Worm (Caenorhabditis elegans) whole organism, L2 larva: ENCODE results near the gene ZK643.6.

Experiments used
- C34F6.9 ChIP-seq: fragments of 150-350 bp; optimal IDR thresholded peaks from 2 replicates; lab custom pipeline; 2014; ENCODE audit warnings: missing biosample characterization, missing genetic modification characterization
- F13H6.1 ChIP-seq: sonication (generic microtip); optimal IDR thresholded peaks from 2 replicates; lab custom pipeline; 2016; ENCODE audit warnings: missing genetic modification characterization, missing compliant biosample characterization
- R02D3.7 ChIP-seq: fragments of 150-350 bp; optimal IDR thresholded peaks from 2 replicates; lab custom pipeline; 2014; ENCODE audit warnings: missing biosample characterization, missing genetic modification characterization
- Y55F3AM.14 ChIP-seq: fragments of 200-800 bp; sonication (Bioruptor generic); optimal IDR thresholded peaks from 2 replicates; lab custom pipeline; 2018; ENCODE audit warnings: mild to moderate bottlenecking, missing genetic modification characterization, missing compliant biosample characterization
- ZK546.5 ChIP-seq: sonication (generic microtip); optimal IDR thresholded peaks from 2 replicates; lab custom pipeline; 2017; ENCODE audit warnings: missing biosample characterization, missing genetic modification characterization
- alr-1 ChIP-seq: fragments of 150-350 bp; optimal IDR thresholded peaks from 2 replicates; lab custom pipeline; 2014; ENCODE audit warnings: missing biosample characterization, missing genetic modification characterization
- aly-2 ChIP-seq: fragments of 150-350 bp; optimal IDR thresholded peaks from 2 replicates; lab custom pipeline; 2014; ENCODE audit warnings: missing biosample characterization, missing genetic modification characterization
- ama-1 ChIP-seq: fragments of 150-350 bp; optimal IDR thresholded peaks from 2 replicates; lab custom pipeline; 2018; ENCODE audit warnings: inconsistent platforms
- blmp-1 ChIP-seq: sonication (generic microtip); optimal IDR thresholded peaks from 2 replicates; lab custom pipeline; 2017; ENCODE audit warnings: missing genetic modification characterization, mild to moderate bottlenecking, missing compliant biosample characterization, antibody characterized with exemption, moderate library complexity; ENCODE audit not compliant: insufficient read depth
- ceh-16 ChIP-seq: fragments of 150-350 bp; optimal IDR thresholded peaks from 2 replicates; lab custom pipeline; 2014; ENCODE audit warnings: missing biosample characterization, missing genetic modification characterization
- ceh-82 ChIP-seq: fragments of 150-350 bp; optimal IDR thresholded peaks from 2 replicates; lab custom pipeline; 2014; ENCODE audit warnings: missing biosample characterization, missing genetic modification characterization
- crh-2 ChIP-seq: sonication (generic microtip); optimal IDR thresholded peaks from 2 replicates; lab custom pipeline; 2017; ENCODE audit warnings: missing biosample characterization, missing genetic modification characterization
- dmd-4 ChIP-seq: sonication (generic microtip); optimal IDR thresholded peaks from 2 replicates; lab custom pipeline; 2017; ENCODE audit warnings: missing biosample characterization, missing genetic modification characterization
- egl-27 ChIP-seq: sonication (generic microtip); optimal IDR thresholded peaks from 3 replicates; lab custom pipeline; 2017; ENCODE audit warnings: missing biosample characterization, missing genetic modification reagents, missing genetic modification characterization
- elt-1 ChIP-seq: fragments of 150-350 bp; optimal IDR thresholded peaks from 2 replicates; lab custom pipeline; 2014; ENCODE audit warnings: missing biosample characterization, missing genetic modification characterization
- elt-3 ChIP-seq: sonication (generic microtip); optimal IDR thresholded peaks from 2 replicates; lab custom pipeline; 2017; ENCODE audit warnings: missing biosample characterization, missing genetic modification characterization
- fos-1 ChIP-seq: fragments of 150-350 bp; optimal IDR thresholded peaks from 2 replicates; lab custom pipeline; 2014; ENCODE audit warnings: missing biosample characterization, missing genetic modification characterization
- gmeb-1 ChIP-seq: fragments of 150-350 bp; optimal IDR thresholded peaks from 2 replicates; lab custom pipeline; 2014; ENCODE audit warnings: missing biosample characterization, missing genetic modification characterization
- lin-11 ChIP-seq: fragments of 150-350 bp; sonication (generic microtip); optimal IDR thresholded peaks from 2 replicates; lab custom pipeline; 2014; ENCODE audit warnings: missing biosample characterization, missing genetic modification characterization, inconsistent platforms, mixed read lengths
- lin-13 ChIP-seq: fragments of 150-350 bp; optimal IDR thresholded peaks from 2 replicates; lab custom pipeline; 2014; ENCODE audit warnings: missing biosample characterization, missing genetic modification reagents, missing genetic modification characterization
- lin-39 ChIP-seq: fragments of 150-350 bp; optimal IDR thresholded peaks from 2 replicates; lab custom pipeline; 2014; ENCODE audit warnings: missing biosample characterization, missing genetic modification reagents, missing genetic modification characterization
- lsy-2 ChIP-seq, 2 experiments: fragments of 150-350 bp in 1 of 2; sonication (generic microtip) in 1 of 2; optimal IDR thresholded peaks; 2 replicates each; lab custom pipeline; 2014 to 2017; ENCODE audit warnings: missing biosample characterization in 2 of 2, missing genetic modification characterization in 2 of 2
- mab-5 ChIP-seq: fragments of 150-350 bp; optimal IDR thresholded peaks from 2 replicates; lab custom pipeline; 2014; ENCODE audit warnings: missing biosample characterization, missing genetic modification characterization
- mbf-1 ChIP-seq: sonication (generic microtip); optimal IDR thresholded peaks from 2 replicates; lab custom pipeline; 2017; ENCODE audit warnings: missing biosample characterization, missing genetic modification characterization
- mdl-1 ChIP-seq, 2 experiments: fragments of 150-350 bp in 1 of 2; sonication (generic microtip) in 1 of 2; optimal IDR thresholded peaks; 2 replicates each; lab custom pipeline; 2017; ENCODE audit warnings: missing biosample characterization in 2 of 2, missing genetic modification characterization in 2 of 2
- nhr-10 ChIP-seq: sonication (generic microtip); optimal IDR thresholded peaks from 2 replicates; lab custom pipeline; 2017; ENCODE audit warnings: missing biosample characterization, missing genetic modification characterization
- nhr-11 ChIP-seq: fragments of 150-350 bp; optimal IDR thresholded peaks from 2 replicates; lab custom pipeline; 2014; ENCODE audit warnings: missing biosample characterization, missing genetic modification characterization
- nhr-12 ChIP-seq: fragments of 150-350 bp; optimal IDR thresholded peaks from 2 replicates; lab custom pipeline; 2014; ENCODE audit warnings: missing biosample characterization, missing genetic modification characterization
- nhr-129 ChIP-seq: fragments of 150-350 bp; optimal IDR thresholded peaks from 2 replicates; lab custom pipeline; 2014; ENCODE audit warnings: missing biosample characterization, missing genetic modification characterization
- nhr-21 ChIP-seq: fragments of 150-350 bp; optimal IDR thresholded peaks from 2 replicates; lab custom pipeline; 2014; ENCODE audit warnings: missing biosample characterization, missing genetic modification characterization
- nhr-23 ChIP-seq: fragments of 150-350 bp; optimal IDR thresholded peaks from 2 replicates; lab custom pipeline; 2014; ENCODE audit warnings: missing biosample characterization, missing genetic modification reagents, missing genetic modification characterization
- nhr-237 ChIP-seq: fragments of 150-350 bp; optimal IDR thresholded peaks from 2 replicates; lab custom pipeline; 2014; ENCODE audit warnings: missing biosample characterization, missing genetic modification characterization
- nhr-25 ChIP-seq: fragments of 150-350 bp; sonication (generic microtip); optimal IDR thresholded peaks from 3 replicates; lab custom pipeline; 2014; ENCODE audit warnings: missing biosample characterization, missing genetic modification characterization
- nhr-6 ChIP-seq: fragments of 150-350 bp; optimal IDR thresholded peaks from 2 replicates; lab custom pipeline; 2014; ENCODE audit warnings: missing biosample characterization, missing genetic modification characterization
- nhr-77 ChIP-seq: fragments of 150-350 bp; optimal IDR thresholded peaks from 2 replicates; lab custom pipeline; 2014; ENCODE audit warnings: missing biosample characterization, missing genetic modification characterization
- peb-1 ChIP-seq: fragments of 150-350 bp; optimal IDR thresholded peaks from 2 replicates; lab custom pipeline; 2014; ENCODE audit warnings: missing biosample characterization, missing genetic modification characterization
- sem-4 ChIP-seq: fragments of 150-350 bp; optimal IDR thresholded peaks from 2 replicates; lab custom pipeline; 2014; ENCODE audit warnings: missing biosample characterization, missing genetic modification reagents, missing genetic modification characterization
- skn-1 ChIP-seq: sonication (generic microtip); optimal IDR thresholded peaks from 2 replicates; lab custom pipeline; 2017; ENCODE audit warnings: missing biosample characterization, missing genetic modification characterization
- sma-3 ChIP-seq: sonication (generic microtip); optimal IDR thresholded peaks from 2 replicates; lab custom pipeline; 2016; ENCODE audit warnings: missing genetic modification reagents, missing genetic modification characterization, missing compliant biosample characterization
- sma-9 ChIP-seq, 2 experiments: fragments of 150-350 bp in 1 of 2; sonication (generic microtip) in 1 of 2; optimal IDR thresholded peaks; 2 replicates each; lab custom pipeline; 2014 to 2016; ENCODE audit warnings: missing genetic modification characterization in 2 of 2, mild to moderate bottlenecking in 1 of 2, missing biosample characterization in 1 of 2, missing compliant biosample characterization in 1 of 2, missing genetic modification reagents in 1 of 2, moderate library complexity in 1 of 2
- snpc-4 ChIP-seq: fragments of 150-350 bp; optimal IDR thresholded peaks from 2 replicates; lab custom pipeline; 2014; ENCODE audit warnings: missing biosample characterization, missing genetic modification characterization
- unc-39 ChIP-seq: fragments of 150-350 bp; optimal IDR thresholded peaks from 2 replicates; lab custom pipeline; 2014; ENCODE audit warnings: missing biosample characterization, missing genetic modification characterization
- unc-55 ChIP-seq: fragments of 150-350 bp; sonication (generic microtip); optimal IDR thresholded peaks from 3 replicates; lab custom pipeline; 2014; ENCODE audit warnings: missing biosample characterization, missing genetic modification reagents, missing genetic modification characterization
- unc-62 ChIP-seq: fragments of 150-350 bp; optimal IDR thresholded peaks from 2 replicates; lab custom pipeline; 2014; ENCODE audit warnings: missing biosample characterization, missing genetic modification reagents, missing genetic modification characterization
- zag-1 ChIP-seq: fragments of 150-350 bp; optimal IDR thresholded peaks from 2 replicates; lab custom pipeline; 2014; ENCODE audit warnings: missing biosample characterization, missing genetic modification characterization
- ztf-1 ChIP-seq: fragments of 200-800 bp; sonication (Bioruptor generic); conservative IDR thresholded peaks from 2 replicates; pipeline ENCODE4 v1.3.6; 2022; ENCODE audit warnings: missing genetic modification characterization, missing compliant biosample characterization
- ztf-11 ChIP-seq: sonication (generic microtip); optimal IDR thresholded peaks from 2 replicates; lab custom pipeline; 2017; ENCODE audit warnings: missing biosample characterization, missing genetic modification characterization
- ztf-4 ChIP-seq: fragments of 150-350 bp; optimal IDR thresholded peaks from 2 replicates; lab custom pipeline; 2014; ENCODE audit warnings: missing biosample characterization, missing genetic modification characterization

ZK643.6 gene

ce11 chrIII:8986872-8987271, 26.3 kb upstream of the ZK643.6 start:
- TF ChIP-seq crh-2 (tag; lab: Kevin White, UChicago), result peak; percentile 64
- TF ChIP-seq zag-1, result no peak
- peak; percentile 65 for TF ChIP-seq sma-3 (GFP tag; lab: Kevin White, UChicago)
- no peak for TF ChIP-seq snpc-4 (tag; lab: Kevin White, UChicago)
- TF ChIP-seq mab-5, result no peak
- no peak for TF ChIP-seq gmeb-1 (tag; lab: Kevin White, UChicago)
- TF ChIP-seq ztf-4, result no peak
- peak; percentile 23 for TF ChIP-seq sem-4 (tag; lab: Kevin White, UChicago)
- no peak for TF ChIP-seq alr-1 (tag; lab: Kevin White, UChicago)
- TF ChIP-seq lin-39 (tag; lab: Kevin White, UChicago), result no peak
- peak; percentile 42 for TF ChIP-seq nhr-6 (tag; lab: Kevin White, UChicago)
- TF ChIP-seq unc-55 (GFP tag; lab: Kevin White, UChicago), result no peak
- TF ChIP-seq mdl-1 (tag; optimal IDR thresholded peaks at IDR 0.05; lab: Kevin White, UChicago), result peak in 1 of 2 experiments; percentile 41
- TF ChIP-seq lin-11 (tag; lab: Kevin White, UChicago), result no peak
- TF ChIP-seq sma-9 (GFP tag; optimal IDR thresholded peaks at IDR 0.05; lab: Kevin White, UChicago), result peak; percentile 60
- no peak for TF ChIP-seq sma-9 (tag; optimal IDR thresholded peaks at IDR 0.05; lab: Kevin White, UChicago)
- TF ChIP-seq Y55F3AM.14 (GFP tag; lab: Kevin White, UChicago), result no peak
- peak in 1 of 2 experiments; percentile 38 for TF ChIP-seq lsy-2 (tag; optimal IDR thresholded peaks at IDR 0.05; lab: Kevin White, UChicago)
- peak; percentile 87 for TF ChIP-seq nhr-21 (tag; lab: Kevin White, UChicago)
- peak; percentile 64 for TF ChIP-seq fos-1 (tag; lab: Kevin White, UChicago)
- TF ChIP-seq ceh-82 (tag; lab: Kevin White, UChicago), result no peak
- TF ChIP-seq nhr-237 (tag; lab: Kevin White, UChicago), result no peak
- TF ChIP-seq nhr-129, result peak; percentile 28
- peak; percentile 38 for TF ChIP-seq C34F6.9 (tag; lab: Kevin White, UChicago)
- TF ChIP-seq aly-2 (tag; lab: Kevin White, UChicago), result no peak
- TF ChIP-seq nhr-25 (tag; lab: Kevin White, UChicago), result peak; percentile 85
- TF ChIP-seq lin-13 (GFP tag; lab: Kevin White, UChicago), result peak; percentile 21
- no peak for TF ChIP-seq unc-39
- no peak for TF ChIP-seq unc-62 (GFP tag; lab: Kevin White, UChicago)
- TF ChIP-seq skn-1 (tag; lab: Kevin White, UChicago), result no peak
- TF ChIP-seq ztf-1 (GFP tag; lab: Robert Waterston, UW), result no peak
- TF ChIP-seq peb-1 (tag; lab: Kevin White, UChicago), result no peak
- peak; percentile 36 for TF ChIP-seq egl-27
- no peak for TF ChIP-seq mbf-1 (tag; lab: Kevin White, UChicago)
- no peak for TF ChIP-seq nhr-10 (tag; lab: Kevin White, UChicago)
- TF ChIP-seq nhr-77 (tag; lab: Kevin White, UChicago), result no peak
- TF ChIP-seq ztf-11 (tag; lab: Kevin White, UChicago), result no peak
- TF ChIP-seq ceh-16 (tag; lab: Kevin White, UChicago), result no peak
- TF ChIP-seq dmd-4 (tag; lab: Kevin White, UChicago), result no peak
- no peak for TF ChIP-seq F13H6.1
- TF ChIP-seq elt-3 (tag; lab: Kevin White, UChicago), result no peak
- TF ChIP-seq R02D3.7 (tag; lab: Kevin White, UChicago), result no peak
- TF ChIP-seq elt-1 (tag; lab: Kevin White, UChicago), result no peak
- TF ChIP-seq ama-1 (lab: Kevin White, UChicago), result no peak
- no peak for TF ChIP-seq nhr-23 (tag; lab: Kevin White, UChicago)
- TF ChIP-seq ZK546.5 (tag; lab: Kevin White, UChicago), result no peak
- TF ChIP-seq nhr-12 (tag; lab: Kevin White, UChicago), result no peak
- TF ChIP-seq nhr-11 (tag; lab: Kevin White, UChicago), result no peak
- peak; percentile 78 for TF ChIP-seq blmp-1 (tag; lab: Kevin White, UChicago)
- TF ChIP-seq, all 48 proteins: peak for 15
